Fruit fly (Drosophila melanogaster) whole organism, embryonic: Measurements from ENCODE around the gene qtc.

Experiments
- Bgb ChIP-seq: fragments of 200-800 bp; sonication (Bioruptor generic); IDR thresholded peaks from 2 replicates; pipeline ENCODE4 v1.3.6; 2022; ENCODE audit warnings: missing biosample characterization, missing genetic modification characterization; ENCODE audit not compliant: partially characterized antibody
- CG11504 ChIP-seq: fragments of 200-800 bp; sonication (Bioruptor generic); optimal IDR thresholded peaks from 3 replicates; lab custom pipeline; 2019; ENCODE audit warnings: missing biosample characterization, mild to moderate bottlenecking, missing genetic modification characterization, moderate library complexity
- CG12659 ChIP-seq: fragments of 200-800 bp; sonication (Bioruptor generic); optimal IDR thresholded peaks from 3 replicates; lab custom pipeline; 2017; ENCODE audit warnings: mild to moderate bottlenecking, missing biosample characterization, missing genetic modification reagents, missing genetic modification characterization
- CG12744 ChIP-seq: fragments of 200-800 bp; sonication (Bioruptor generic); optimal IDR thresholded peaks from 2 replicates; lab custom pipeline; 2016; ENCODE audit warnings: missing biosample characterization, missing genetic modification characterization
- CG13287 ChIP-seq: fragments of 200-800 bp; sonication (Bioruptor generic); IDR thresholded peaks from 2 replicates; pipeline ENCODE4 v1.3.6; 2022; ENCODE audit warnings: missing biosample characterization, missing genetic modification characterization; ENCODE audit not compliant: partially characterized antibody
- CG14710 ChIP-seq: fragments of 200-800 bp; sonication (Bioruptor generic); optimal IDR thresholded peaks from 3 replicates; lab custom pipeline; 2019; ENCODE audit warnings: missing biosample characterization, mild to moderate bottlenecking, missing genetic modification characterization, moderate library complexity
- CG16779 ChIP-seq: fragments of 200-800 bp; sonication (Bioruptor generic); IDR thresholded peaks from 2 replicates; pipeline ENCODE4 v1.3.6; 2022; ENCODE audit warnings: missing biosample characterization, missing genetic modification characterization
- CG2129 ChIP-seq: fragments of 200-800 bp; sonication (Bioruptor generic); IDR thresholded peaks from 2 replicates; pipeline ENCODE4 v1.3.6; 2022; ENCODE audit warnings: missing biosample characterization, missing genetic modification characterization; ENCODE audit not compliant: partially characterized antibody
- CG34224 ChIP-seq: fragments of 200-800 bp; sonication (Bioruptor generic); IDR thresholded peaks from 3 replicates; pipeline ENCODE4 v1.3.6; 2022; ENCODE audit warnings: missing biosample characterization, missing genetic modification characterization; ENCODE audit not compliant: partially characterized antibody
- CG5180 ChIP-seq: fragments of 200-800 bp; sonication (Bioruptor generic); optimal IDR thresholded peaks from 3 replicates; lab custom pipeline; 2017; ENCODE audit warnings: missing biosample characterization, missing genetic modification characterization, mild to moderate bottlenecking, moderate library complexity, missing genetic modification reagents
- CG7556 ChIP-seq: fragments of 200-800 bp; sonication (Bioruptor generic); optimal IDR thresholded peaks from 2 replicates; lab custom pipeline; 2017; ENCODE audit warnings: missing biosample characterization, mild to moderate bottlenecking, missing genetic modification characterization
- CG9876 ChIP-seq: fragments of 200-800 bp; sonication (Bioruptor generic); optimal IDR thresholded peaks from 2 replicates; lab custom pipeline; 2016; ENCODE audit warnings: missing biosample characterization, missing genetic modification characterization
- Dll ChIP-seq: fragments of 200-800 bp; sonication (Bioruptor generic); IDR thresholded peaks from 4 replicates; pipeline ENCODE4 v1.3.6; 2022; ENCODE audit warnings: missing biosample characterization, missing genetic modification characterization; ENCODE audit not compliant: partially characterized antibody
- Doc3 ChIP-seq: fragments of 200-800 bp; sonication (Bioruptor generic); IDR thresholded peaks from 3 replicates; pipeline ENCODE4 v1.3.6; 2022; ENCODE audit warnings: missing biosample characterization, missing genetic modification characterization; ENCODE audit not compliant: partially characterized antibody
- Rx ChIP-seq: fragments of 200-800 bp; sonication (Bioruptor generic); IDR thresholded peaks from 2 replicates; pipeline ENCODE4 v1.3.6; 2022; ENCODE audit warnings: missing biosample characterization, missing genetic modification characterization
- Trl ChIP-seq, 3 experiments: fragments of >200 bp in 2 of 3; fragments of 200-800 bp in 1 of 3; sonication (Bioruptor generic) in 1 of 3; optimal IDR thresholded peaks; 2 replicates in 1 of 3; 3 replicates in 2 of 3; lab custom pipeline; 2016 to 2017; ENCODE audit warnings: missing biosample characterization in 1 of 3, missing genetic modification characterization in 1 of 3
- ato ChIP-seq: fragments of 200-800 bp; sonication (Bioruptor generic); IDR thresholded peaks from 2 replicates; pipeline ENCODE4 v1.3.6; 2022; ENCODE audit warnings: missing biosample characterization, missing genetic modification characterization; ENCODE audit not compliant: partially characterized antibody
- bbx ChIP-seq: fragments of 200-800 bp; sonication (Bioruptor generic); IDR thresholded peaks from 2 replicates; pipeline ENCODE4 v1.3.6; 2022; ENCODE audit warnings: missing biosample characterization, missing genetic modification characterization; ENCODE audit not compliant: partially characterized antibody
- chinmo ChIP-seq: fragments of 200-800 bp; sonication (Bioruptor generic); IDR thresholded peaks from 4 replicates; pipeline ENCODE4 v1.3.6; 2022; ENCODE audit warnings: missing biosample characterization, missing genetic modification characterization; ENCODE audit not compliant: partially characterized antibody
- chn ChIP-seq: fragments of 200-800 bp; sonication (Bioruptor generic); optimal IDR thresholded peaks from 2 replicates; lab custom pipeline; 2016; ENCODE audit warnings: missing biosample characterization, missing genetic modification characterization
- crol ChIP-seq: fragments of 200-800 bp; sonication (Bioruptor generic); IDR thresholded peaks from 2 replicates; pipeline ENCODE4 v1.3.6; 2022; ENCODE audit warnings: missing biosample characterization, missing genetic modification characterization
- crp ChIP-seq, 2 experiments: fragments of 200-800 bp; sonication (Bioruptor generic); optimal IDR thresholded peaks; 2 replicates in 1 of 2; 3 replicates in 1 of 2; lab custom pipeline; 2017; ENCODE audit warnings: missing biosample characterization in 2 of 2, missing genetic modification characterization in 2 of 2, mild to moderate bottlenecking in 1 of 2, moderate library complexity in 1 of 2
- dan ChIP-seq: fragments of 200-800 bp; sonication (Bioruptor generic); IDR thresholded peaks from 2 replicates; pipeline ENCODE4 v1.3.6; 2022; ENCODE audit warnings: missing biosample characterization, missing genetic modification characterization
- esg ChIP-seq: fragments of 200-800 bp; sonication (Bioruptor generic); conservative IDR thresholded peaks from 2 replicates; pipeline ENCODE4 v1.3.6; 2022; ENCODE audit warnings: missing biosample characterization, missing genetic modification characterization
- ewg ChIP-seq: fragments of 200-800 bp; sonication (Bioruptor generic); optimal IDR thresholded peaks from 3 replicates; lab custom pipeline; 2017; ENCODE audit warnings: mild to moderate bottlenecking, missing biosample characterization, missing genetic modification reagents, missing genetic modification characterization
- hbn ChIP-seq: fragments of 200-800 bp; sonication (Bioruptor generic); IDR thresholded peaks from 2 replicates; pipeline ENCODE4 v1.3.6; 2022; ENCODE audit warnings: missing biosample characterization, missing genetic modification characterization; ENCODE audit not compliant: partially characterized antibody
- kni ChIP-seq: fragments of 200-800 bp; sonication (Bioruptor generic); optimal IDR thresholded peaks from 3 replicates; lab custom pipeline; 2017; ENCODE audit warnings: mild to moderate bottlenecking, missing biosample characterization, missing genetic modification reagents, missing genetic modification characterization
- lbe ChIP-seq: fragments of 200-800 bp; sonication (Bioruptor generic); optimal IDR thresholded peaks from 2 replicates; lab custom pipeline; 2016; ENCODE audit warnings: missing biosample characterization, mild to moderate bottlenecking, missing genetic modification characterization
- mam ChIP-seq: fragments of 200-800 bp; sonication (Bioruptor generic); optimal IDR thresholded peaks from 3 replicates; lab custom pipeline; 2016; ENCODE audit warnings: missing biosample characterization, missing genetic modification characterization
- onecut ChIP-seq: fragments of 200-800 bp; sonication (Bioruptor generic); IDR thresholded peaks from 2 replicates; pipeline ENCODE4 v1.3.6; 2022; ENCODE audit warnings: missing biosample characterization, missing genetic modification characterization
- otp ChIP-seq: fragments of 200-800 bp; sonication (Bioruptor generic); IDR thresholded peaks from 3 replicates; pipeline ENCODE4, ENCODE4 v1.3.6; 2022; ENCODE audit warnings: missing biosample characterization, missing genetic modification characterization
- rib ChIP-seq: fragments of 200-800 bp; sonication (Bioruptor generic); IDR thresholded peaks from 2 replicates; pipeline ENCODE4 v1.3.6; 2022; ENCODE audit warnings: missing biosample characterization, missing genetic modification characterization
- sob ChIP-seq: fragments of 200-800 bp; sonication (Bioruptor generic); IDR thresholded peaks from 2 replicates; pipeline ENCODE4 v1.3.6; 2022; ENCODE audit warnings: missing biosample characterization, missing genetic modification characterization
- tio ChIP-seq: fragments of 200-800 bp; sonication (Bioruptor generic); optimal IDR thresholded peaks from 2 replicates; lab custom pipeline; 2017; ENCODE audit warnings: missing biosample characterization, missing genetic modification characterization, inconsistent platforms
- vnd ChIP-seq: fragments of 200-800 bp; sonication (Bioruptor generic); IDR thresholded peaks from 3 replicates; pipeline ENCODE4 v1.3.6; 2022; ENCODE audit warnings: missing biosample characterization, missing genetic modification characterization; ENCODE audit not compliant: partially characterized antibody
- wdn ChIP-seq: fragments of 200-800 bp; sonication (Bioruptor generic); IDR thresholded peaks from 2 replicates; pipeline ENCODE4 v1.3.6; 2022; ENCODE audit warnings: missing biosample characterization, missing genetic modification characterization

The qtc gene

DNA sequence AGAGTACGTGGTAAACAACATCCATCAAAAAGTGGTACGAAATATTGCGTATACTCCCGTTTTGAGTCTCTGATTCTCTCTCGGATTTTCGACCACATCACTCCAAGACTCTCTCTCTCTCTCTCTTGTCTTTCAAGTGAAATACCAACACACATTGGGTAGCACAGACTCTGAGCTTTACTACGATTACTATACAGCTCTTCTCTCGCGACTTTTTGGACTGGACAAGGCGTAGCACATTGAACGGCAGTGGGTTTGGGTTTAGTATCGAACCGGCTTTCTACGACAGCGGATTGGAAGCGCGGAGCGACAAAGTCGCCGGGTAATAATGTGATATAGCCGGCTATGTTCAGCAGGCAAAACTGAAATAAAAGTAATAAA, 47.6 kb downstream of the qtc start (continued):
- TF ChIP-seq wdn (peak; percentile 4; the same call in 1 of the 2 replicates), lbe (GFP tag; lab: Kevin White, UChicago) (peak; percentile 20), CG12744 (GFP tag; lab: Kevin White, UChicago) (no peak), hbn (GFP tag; lab: Robert Waterston, UW) (0 out of 2 replicates have a peak, but pooled peaks have one; percentile 21), Trl (optimal IDR thresholded peaks at IDR 0.05; lab: Kevin White, UChicago) (peak; percentile 94 to 100), Trl (GFP tag; optimal IDR thresholded peaks at IDR 0.05; lab: Kevin White, UChicago) (no peak), kni (GFP tag; lab: Kevin White, UChicago) (no peak), dan (no peak), esg (GFP tag; lab: Robert Waterston, UW) (no peak), tio (GFP tag; lab: Kevin White, UChicago) (no peak), chinmo (peak; percentile 96), vnd (GFP tag; lab: Robert Waterston, UW) (no peak), ato (GFP tag; lab: Robert Waterston, UW) (peak; percentile 50; the same call in 1 of the 2 replicates), bbx (GFP tag; lab: Robert Waterston, UW) (peak; percentile 40; the same call in 1 of the 2 replicates), CG5180 (GFP tag; lab: Kevin White, UChicago) (peak; percentile 83), mam (GFP tag; lab: Kevin White, UChicago) (no peak), rib (GFP tag; lab: Robert Waterston, UW) (peak; percentile 17), Bgb (GFP tag; lab: Robert Waterston, UW) (peak; percentile 67), CG14710 (tag; lab: Kevin White, UChicago) (no peak), chn (no peak), sob (GFP tag; lab: Robert Waterston, UW) (no peak), CG13287 (GFP tag; lab: Robert Waterston, UW) (peak; percentile 64; the same call in 1 of the 2 replicates), Doc3 (GFP tag; lab: Robert Waterston, UW) (peak; percentile 28; the same call in 1 of the 3 replicates), CG16779 (GFP tag; lab: Robert Waterston, UW) (0 out of 2 replicates have a peak, but pooled peaks have one; percentile 6), Dll (GFP tag; lab: Robert Waterston, UW) (peak; percentile 50; the same call in 1 of the 4 replicates), otp (GFP tag; lab: Robert Waterston, UW) (0 out of 3 replicates have a peak, but pooled peaks have one; percentile 10), CG9876 (GFP tag; lab: Kevin White, UChicago) (no peak), CG7556 (GFP tag; lab: Kevin White, UChicago) (no peak), CG34224 (GFP tag; lab: Robert Waterston, UW) (peak; percentile 58), Rx (GFP tag; lab: Robert Waterston, UW) (no peak), CG2129 (GFP tag; lab: Robert Waterston, UW) (no peak)

DNA sequence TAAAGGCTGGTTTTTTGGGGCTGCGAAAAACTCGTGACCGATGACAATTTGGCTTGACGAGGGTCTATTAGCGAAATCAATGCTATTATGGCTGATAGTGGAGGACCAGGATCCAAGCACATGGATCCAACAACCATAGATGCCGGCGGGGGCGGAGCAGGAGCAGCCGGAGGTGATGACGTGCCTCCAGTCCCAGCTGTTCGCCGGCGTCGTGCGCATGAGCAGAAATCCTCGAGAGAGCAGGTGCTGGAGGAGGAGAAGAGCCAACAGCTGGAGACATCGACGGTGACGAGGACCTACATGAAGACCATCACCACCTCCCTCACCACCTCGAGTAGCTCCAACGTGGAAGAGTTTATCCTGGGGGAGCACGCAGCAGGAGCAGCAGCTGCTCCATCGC, 48.4 kb downstream of the qtc start:
- TF ChIP-seq crol (GFP tag; lab: Robert Waterston, UW) (peak; percentile 49; the same call in 1 of the 2 replicates), CG12659 (no peak), onecut (GFP tag; lab: Robert Waterston, UW) (peak; percentile 39; the same call in 1 of the 2 replicates), CG11504 (tag; lab: Kevin White, UChicago) (no peak), ewg (GFP tag; lab: Kevin White, UChicago) (peak; percentile 83), crp (GFP tag; optimal IDR thresholded peaks at IDR 0.05; lab: Kevin White, UChicago) (peak in 1 of 2 experiments; percentile 63)
